Fruit fly (Drosophila melanogaster) whole organism, embryonic: ENCODE data around the gene arx.

Experiments used
- Antp ChIP-seq: fragments of 200-800 bp; sonication (Bioruptor generic); optimal IDR thresholded peaks from 3 replicates; lab custom pipeline; 2016; ENCODE audit warnings: missing biosample characterization, missing genetic modification characterization
- CG11398 ChIP-seq: fragments of 200-800 bp; sonication (Bioruptor generic); optimal IDR thresholded peaks from 2 replicates; lab custom pipeline; 2016; ENCODE audit warnings: missing biosample characterization, missing genetic modification characterization
- CG12155 ChIP-seq: fragments of 200-800 bp; sonication (Bioruptor generic); optimal IDR thresholded peaks from 3 replicates; lab custom pipeline; 2016; ENCODE audit warnings: missing biosample characterization, missing genetic modification characterization
- CG14860 ChIP-seq: fragments of 200-800 bp; sonication (Bioruptor generic); IDR thresholded peaks from 3 replicates; pipeline ENCODE4 v1.3.6; 2022; ENCODE audit warnings: missing biosample characterization, missing genetic modification characterization; ENCODE audit not compliant: partially characterized antibody
- CG17328 ChIP-seq: fragments of 200-800 bp; sonication (Bioruptor generic); IDR thresholded peaks from 2 replicates; pipeline ENCODE4 v1.3.6; 2022; ENCODE audit warnings: missing biosample characterization, missing genetic modification characterization
- CG18599 ChIP-seq: fragments of 200-800 bp; sonication (Bioruptor generic); optimal IDR thresholded peaks from 3 replicates; lab custom pipeline; 2017; ENCODE audit warnings: missing biosample characterization, missing genetic modification characterization, mild to moderate bottlenecking, moderate library complexity, missing genetic modification reagents
- CG3065 ChIP-seq: fragments of 200-800 bp; sonication (Bioruptor generic); optimal IDR thresholded peaks from 2 replicates; lab custom pipeline; 2016; ENCODE audit warnings: missing biosample characterization, missing genetic modification characterization
- CG34422 ChIP-seq: fragments of 200-800 bp; sonication (Bioruptor generic); IDR thresholded peaks from 3 replicates; pipeline ENCODE4 v1.3.6; 2022; ENCODE audit warnings: missing biosample characterization, missing genetic modification characterization
- CG3838 ChIP-seq: fragments of 200-800 bp; sonication (Bioruptor generic); optimal IDR thresholded peaks from 3 replicates; lab custom pipeline; 2016; ENCODE audit warnings: missing biosample characterization, missing genetic modification characterization
- CG3995 ChIP-seq: fragments of 200-800 bp; sonication (Bioruptor generic); optimal IDR thresholded peaks from 3 replicates; lab custom pipeline; 2016; ENCODE audit warnings: missing biosample characterization, missing genetic modification characterization
- CG6175 ChIP-seq: fragments of 200-800 bp; sonication (Bioruptor generic); IDR thresholded peaks from 3 replicates; pipeline ENCODE4 v1.3.6; 2022; ENCODE audit warnings: missing biosample characterization, missing genetic modification characterization
- CG6765 ChIP-seq: fragments of 200-800 bp; sonication (Bioruptor generic); optimal IDR thresholded peaks from 3 replicates; lab custom pipeline; 2017; ENCODE audit warnings: missing biosample characterization, mild to moderate bottlenecking, missing genetic modification characterization
- CG7357 ChIP-seq: fragments of 200-800 bp; sonication (Bioruptor generic); IDR thresholded peaks from 3 replicates; pipeline ENCODE4 v1.3.6; 2022; ENCODE audit warnings: missing biosample characterization, missing genetic modification characterization
- CG7839 ChIP-seq: fragments of 200-800 bp; sonication (Bioruptor generic); optimal IDR thresholded peaks from 3 replicates; lab custom pipeline; 2018; ENCODE audit warnings: missing biosample characterization, mild to moderate bottlenecking, missing genetic modification characterization, moderate library complexity
- CG8281 ChIP-seq: fragments of 200-800 bp; sonication (Bioruptor generic); optimal IDR thresholded peaks from 2 replicates; lab custom pipeline; 2018; ENCODE audit warnings: missing biosample characterization, mild to moderate bottlenecking, missing genetic modification characterization, moderate library complexity
- CG9727 ChIP-seq: fragments of 200-800 bp; sonication (Bioruptor generic); optimal IDR thresholded peaks from 3 replicates; lab custom pipeline; 2017; ENCODE audit warnings: missing biosample characterization, mild to moderate bottlenecking, missing genetic modification characterization
- Camta ChIP-seq: fragments of 200-800 bp; sonication (Bioruptor generic); optimal IDR thresholded peaks from 2 replicates; lab custom pipeline; 2016; ENCODE audit warnings: missing biosample characterization, missing genetic modification characterization
- CoRest ChIP-seq: fragments of 200-800 bp; sonication (Bioruptor generic); optimal IDR thresholded peaks from 3 replicates; lab custom pipeline; 2018; ENCODE audit warnings: missing biosample characterization, mild to moderate bottlenecking, missing genetic modification characterization, moderate library complexity
- Dip2 ChIP-seq: fragments of 200-800 bp; sonication (Bioruptor generic); IDR thresholded peaks from 2 replicates; pipeline ENCODE4 v1.3.6; 2022; ENCODE audit warnings: missing biosample characterization, missing genetic modification characterization
- Doc2 ChIP-seq: fragments of 200-800 bp; sonication (Bioruptor generic); IDR thresholded peaks from 2 replicates; pipeline ENCODE4 v1.3.6; 2022; ENCODE audit warnings: missing biosample characterization, missing genetic modification characterization
- Fer2 ChIP-seq: fragments of 200-800 bp; sonication (Bioruptor generic); optimal IDR thresholded peaks from 2 replicates; lab custom pipeline; 2018; ENCODE audit warnings: missing biosample characterization, mild to moderate bottlenecking, missing genetic modification characterization, moderate library complexity
- HHEX ChIP-seq: fragments of 200-800 bp; sonication (Bioruptor generic); optimal IDR thresholded peaks from 3 replicates; lab custom pipeline; 2017; ENCODE audit warnings: missing biosample characterization, mild to moderate bottlenecking, missing genetic modification characterization, missing genetic modification reagents
- MESR4 ChIP-seq: fragments of 200-800 bp; sonication (Bioruptor generic); optimal IDR thresholded peaks from 2 replicates; lab custom pipeline; 2018; ENCODE audit warnings: missing biosample characterization, mild to moderate bottlenecking, missing genetic modification characterization, moderate library complexity
- Myb ChIP-seq: fragments of 200-800 bp; sonication (Bioruptor generic); optimal IDR thresholded peaks from 2 replicates; lab custom pipeline; 2016; ENCODE audit warnings: missing biosample characterization, missing genetic modification characterization
- Poxn ChIP-seq: fragments of 200-800 bp; sonication (Bioruptor generic); IDR thresholded peaks from 2 replicates; pipeline ENCODE4 v1.3.6; 2022; ENCODE audit warnings: missing biosample characterization, missing genetic modification characterization
- Ravus ChIP-seq: fragments of 200-800 bp; sonication (Bioruptor generic); IDR thresholded peaks from 2 replicates; pipeline ENCODE4 v1.3.6; 2022; ENCODE audit warnings: missing biosample characterization, missing genetic modification characterization
- Rfx ChIP-seq: fragments of 200-800 bp; sonication (Bioruptor generic); IDR thresholded peaks from 2 replicates; pipeline ENCODE4 v1.3.6; 2022; ENCODE audit warnings: missing biosample characterization, missing genetic modification characterization
- Six4 ChIP-seq: fragments of 200-800 bp; sonication (Bioruptor generic); optimal IDR thresholded peaks from 2 replicates; lab custom pipeline; 2016; ENCODE audit warnings: missing biosample characterization, missing genetic modification characterization
- Spps ChIP-seq: fragments of 200-800 bp; sonication (Bioruptor generic); optimal IDR thresholded peaks from 2 replicates; lab custom pipeline; 2018; ENCODE audit warnings: missing biosample characterization, mild to moderate bottlenecking, missing genetic modification characterization
- Trl ChIP-seq, 3 experiments: fragments of >200 bp in 2 of 3; fragments of 200-800 bp in 1 of 3; sonication (Bioruptor generic) in 1 of 3; optimal IDR thresholded peaks; 2 replicates in 1 of 3; 3 replicates in 2 of 3; lab custom pipeline; 2016 to 2017; ENCODE audit warnings: missing biosample characterization in 1 of 3, missing genetic modification characterization in 1 of 3
- Vsx1 ChIP-seq: fragments of 200-800 bp; sonication (Bioruptor generic); optimal IDR thresholded peaks from 2 replicates; lab custom pipeline; 2017; ENCODE audit warnings: missing biosample characterization, mild to moderate bottlenecking, missing genetic modification characterization, missing genetic modification reagents
- cg ChIP-seq: fragments of 200-800 bp; sonication (Bioruptor generic); optimal IDR thresholded peaks from 3 replicates; lab custom pipeline; 2019; ENCODE audit warnings: missing biosample characterization, mild to moderate bottlenecking, missing genetic modification characterization, moderate library complexity
- corto ChIP-seq: fragments of 200-800 bp; sonication (Bioruptor generic); optimal IDR thresholded peaks from 2 replicates; lab custom pipeline; 2016; ENCODE audit warnings: missing biosample characterization, mild to moderate bottlenecking, missing genetic modification characterization, moderate library complexity
- cwo ChIP-seq: fragments of 200-800 bp; sonication (Bioruptor generic); optimal IDR thresholded peaks from 3 replicates; lab custom pipeline; 2017; ENCODE audit warnings: missing biosample characterization, missing genetic modification characterization, mild to moderate bottlenecking, moderate library complexity, missing genetic modification reagents
- dan ChIP-seq: fragments of 200-800 bp; sonication (Bioruptor generic); IDR thresholded peaks from 2 replicates; pipeline ENCODE4 v1.3.6; 2022; ENCODE audit warnings: missing biosample characterization, missing genetic modification characterization
- dm ChIP-seq: fragments of 200-800 bp; sonication (Bioruptor generic); optimal IDR thresholded peaks from 3 replicates; lab custom pipeline; 2016; ENCODE audit warnings: missing biosample characterization, missing genetic modification characterization
- dpn ChIP-seq, 2 experiments: fragments of 200-800 bp; sonication (Bioruptor generic); optimal IDR thresholded peaks; 3 replicates each; lab custom pipeline; 2016; ENCODE audit warnings: missing biosample characterization in 2 of 2, missing genetic modification characterization in 2 of 2
- exex ChIP-seq: fragments of 200-800 bp; sonication (Bioruptor generic); optimal IDR thresholded peaks from 4 replicates; lab custom pipeline; 2018; ENCODE audit warnings: missing biosample characterization, mild to moderate bottlenecking, missing genetic modification characterization, moderate library complexity
- eyg ChIP-seq: fragments of 200-800 bp; sonication (Bioruptor generic); optimal IDR thresholded peaks from 3 replicates; lab custom pipeline; 2016; ENCODE audit warnings: missing biosample characterization, missing genetic modification characterization
- grau ChIP-seq: fragments of 200-800 bp; optimal IDR thresholded peaks from 3 replicates; lab custom pipeline; 2019; ENCODE audit warnings: missing biosample characterization, mild to moderate bottlenecking, missing genetic modification characterization, moderate library complexity
- hb ChIP-seq: fragments of 200-800 bp; sonication (Bioruptor generic); IDR thresholded peaks from 3 replicates; pipeline ENCODE4 v1.3.6; 2022; ENCODE audit warnings: missing biosample characterization, missing genetic modification characterization; ENCODE audit not compliant: partially characterized antibody
- inv ChIP-seq: fragments of 200-800 bp; sonication (Bioruptor generic); IDR thresholded peaks from 2 replicates; pipeline ENCODE4 v1.3.6; 2022; ENCODE audit warnings: missing biosample characterization, missing genetic modification characterization; ENCODE audit not compliant: partially characterized antibody
- lbe ChIP-seq: fragments of 200-800 bp; sonication (Bioruptor generic); optimal IDR thresholded peaks from 2 replicates; lab custom pipeline; 2016; ENCODE audit warnings: missing biosample characterization, mild to moderate bottlenecking, missing genetic modification characterization
- lola ChIP-seq, 3 experiments: fragments of >200 bp in 2 of 3; fragments of 200-800 bp in 1 of 3; sonication (Bioruptor generic) in 1 of 3; optimal IDR thresholded peaks; 2 replicates each; lab custom pipeline; 2017 to 2019; ENCODE audit warnings: missing biosample characterization in 3 of 3, missing genetic modification characterization in 3 of 3, mild to moderate bottlenecking in 1 of 3, moderate library complexity in 1 of 3
- nerfin-1 ChIP-seq: fragments of 200-800 bp; sonication (Bioruptor generic); optimal IDR thresholded peaks from 3 replicates; lab custom pipeline; 2019; ENCODE audit warnings: missing biosample characterization, mild to moderate bottlenecking, missing genetic modification characterization, moderate library complexity
- pb ChIP-seq: fragments of 200-800 bp; sonication (Bioruptor generic); optimal IDR thresholded peaks from 3 replicates; lab custom pipeline; 2016; ENCODE audit warnings: missing biosample characterization, missing genetic modification characterization
- pho ChIP-seq: fragments of 200-800 bp; sonication (Bioruptor generic); optimal IDR thresholded peaks from 2 replicates; lab custom pipeline; 2016; ENCODE audit warnings: missing biosample characterization, missing genetic modification characterization
- phol ChIP-seq: fragments of 200-800 bp; sonication (Bioruptor generic); optimal IDR thresholded peaks from 3 replicates; lab custom pipeline; 2018; ENCODE audit warnings: missing biosample characterization, mild to moderate bottlenecking, missing genetic modification characterization, moderate library complexity
- rib ChIP-seq: fragments of 200-800 bp; sonication (Bioruptor generic); IDR thresholded peaks from 2 replicates; pipeline ENCODE4 v1.3.6; 2022; ENCODE audit warnings: missing biosample characterization, missing genetic modification characterization
- tin ChIP-seq: fragments of 200-800 bp; sonication (Bioruptor generic); optimal IDR thresholded peaks from 3 replicates; lab custom pipeline; 2016; ENCODE audit warnings: missing biosample characterization, missing genetic modification characterization
- vfl ChIP-seq: fragments of 200-800 bp; sonication (Bioruptor generic); optimal IDR thresholded peaks from 2 replicates; lab custom pipeline; 2016; ENCODE audit warnings: missing biosample characterization, missing genetic modification characterization

The arx gene

DNA sequence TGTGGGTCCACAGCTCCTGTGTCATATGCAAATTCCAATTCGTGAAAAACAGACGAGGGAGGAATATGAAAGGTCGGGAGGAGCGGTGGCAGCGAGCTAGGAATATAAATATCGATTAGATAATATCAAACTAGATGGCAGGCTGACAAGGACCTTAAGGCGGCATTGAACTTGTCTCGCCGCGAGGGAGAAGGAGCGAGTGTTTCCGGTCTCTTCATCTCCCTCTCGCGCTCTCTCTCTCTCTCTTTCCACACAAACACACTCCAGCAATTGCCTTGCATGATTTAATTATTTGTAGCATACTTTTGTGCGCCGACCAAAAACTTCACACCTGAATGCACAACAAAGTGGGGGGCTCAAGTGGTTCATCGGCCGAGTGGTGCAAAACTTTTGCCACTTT, 45.6 kb upstream of the arx start (continued):
- TF ChIP-seq CG3995 (GFP tag; lab: Kevin White, UChicago) (no peak), CG11398 (GFP tag; lab: Kevin White, UChicago) (no peak), nerfin-1 (tag; lab: Kevin White, UChicago) (no peak), pho (GFP tag; lab: Kevin White, UChicago) (no peak), Doc2 (GFP tag; lab: Robert Waterston, UW) (no peak), Trl (optimal IDR thresholded peaks at IDR 0.05; lab: Kevin White, UChicago) (peak; percentile 43 to 55), Trl (GFP tag; optimal IDR thresholded peaks at IDR 0.05; lab: Kevin White, UChicago) (no peak), Poxn (GFP tag; lab: Robert Waterston, UW) (no peak), CG6175 (no peak), dm (GFP tag; lab: Kevin White, UChicago) (no peak), CG34422 (no peak), Six4 (GFP tag; lab: Kevin White, UChicago) (no peak), CG6765 (GFP tag; lab: Kevin White, UChicago) (no peak), Rfx (GFP tag; lab: Robert Waterston, UW) (peak; percentile 25; the same call in 1 of the 2 replicates), phol (tag; lab: Kevin White, UChicago) (no peak), dpn (GFP tag; optimal IDR thresholded peaks at IDR 0.05; lab: Kevin White, UChicago) (no peak), CG9727 (no peak), tin (no peak), cg (GFP tag; lab: Kevin White, UChicago) (peak; percentile 18), Myb (GFP tag; lab: Kevin White, UChicago) (no peak), CG14860 (GFP tag; lab: Robert Waterston, UW) (no peak), CG8281 (no peak), HHEX (no peak), dan (no peak), eyg (no peak), CG3838 (GFP tag; lab: Kevin White, UChicago) (no peak), Camta (no peak), Antp (GFP tag; lab: Kevin White, UChicago) (no peak), Spps (tag; lab: Kevin White, UChicago) (no peak), CoRest (tag; lab: Kevin White, UChicago) (no peak), exex (tag; lab: Kevin White, UChicago) (no peak), grau (tag; lab: Kevin White, UChicago) (no peak), Vsx1 (no peak), MESR4 (GFP tag; lab: Kevin White, UChicago) (no peak), inv (no peak), vfl (no peak), pb (no peak), Ravus (no peak), hb (GFP tag; lab: Robert Waterston, UW) (no peak), CG3065 (GFP tag; lab: Kevin White, UChicago) (no peak), corto (no peak), cwo (GFP tag; lab: Kevin White, UChicago) (no peak), CG7839 (tag; lab: Kevin White, UChicago) (no peak), lbe (GFP tag; lab: Kevin White, UChicago) (no peak), rib (no peak), CG18599 (GFP tag; lab: Kevin White, UChicago) (no peak), lola (GFP tag; optimal IDR thresholded peaks at IDR 0.05; lab: Kevin White, UChicago) (no peak), CG12155 (GFP tag; lab: Kevin White, UChicago) (no peak), Fer2 (tag; lab: Kevin White, UChicago) (no peak), CG17328 (GFP tag; lab: Robert Waterston, UW) (no peak), Dip2 (GFP tag; lab: Robert Waterston, UW) (no peak), CG7357 (GFP tag; lab: Robert Waterston, UW) (no peak)
